Worm (Caenorhabditis elegans): ENCODE measurements around the gene srh-67.

DNA sequence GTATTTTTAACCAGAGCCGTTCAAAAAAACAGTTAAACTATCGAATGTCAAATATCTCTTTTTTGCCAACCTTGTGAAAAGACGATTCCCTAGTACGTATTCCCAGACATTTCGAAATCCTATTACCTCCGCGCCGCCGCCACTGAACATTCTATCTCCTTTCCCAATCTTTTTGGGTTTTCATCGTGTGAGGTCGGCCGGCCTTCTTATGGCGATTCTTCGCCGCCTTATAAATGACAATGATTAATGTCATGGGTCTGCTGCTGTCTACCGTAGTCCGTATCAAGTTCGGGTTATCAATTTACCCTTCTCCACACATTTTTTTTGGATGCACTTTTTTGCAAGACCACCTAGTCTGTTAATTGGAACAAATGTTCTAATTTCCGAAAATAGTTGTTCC, 40.9 kb downstream of the srh-67 start:
- TF ChIP-seq hmg-1.1 (GFP tag; IDR thresholded peaks at IDR 0.05), result no peak
- no peak for TF ChIP-seq unc-130 (GFP tag; optimal IDR thresholded peaks at IDR 0.05)
- no peak for TF ChIP-seq snpc-4 (tag; optimal IDR thresholded peaks at IDR 0.05)
- no peak for TF ChIP-seq ztf-7 (tag; optimal IDR thresholded peaks at IDR 0.05)
- no peak for TF ChIP-seq ceh-44 (GFP tag; IDR thresholded peaks at IDR 0.05)
- TF ChIP-seq ztf-11 (tag; optimal IDR thresholded peaks at IDR 0.05), result no peak

All from whole organism, L4 larva.